Fruit fly (Drosophila melanogaster) Kc167 (cell line): Measurements from ENCODE around the gene CG5181.

Experiments
- Sin3A ChIP-seq: fragments of >200 bp; optimal IDR thresholded peaks from 2 replicates; lab custom pipeline; 2018; ENCODE audit warnings: missing external identifiers
- h ChIP-seq: fragments of >200 bp; optimal IDR thresholded peaks from 3 replicates; lab custom pipeline; 2018; ENCODE audit warnings: missing external identifiers
- insv ChIP-seq: fragments of >200 bp; optimal IDR thresholded peaks from 3 replicates; lab custom pipeline; 2018; ENCODE audit warnings: missing external identifiers
- psq ChIP-seq: fragments of >200 bp; optimal IDR thresholded peaks from 2 replicates; lab custom pipeline; 2017; ENCODE audit warnings: missing external identifiers

DNA sequence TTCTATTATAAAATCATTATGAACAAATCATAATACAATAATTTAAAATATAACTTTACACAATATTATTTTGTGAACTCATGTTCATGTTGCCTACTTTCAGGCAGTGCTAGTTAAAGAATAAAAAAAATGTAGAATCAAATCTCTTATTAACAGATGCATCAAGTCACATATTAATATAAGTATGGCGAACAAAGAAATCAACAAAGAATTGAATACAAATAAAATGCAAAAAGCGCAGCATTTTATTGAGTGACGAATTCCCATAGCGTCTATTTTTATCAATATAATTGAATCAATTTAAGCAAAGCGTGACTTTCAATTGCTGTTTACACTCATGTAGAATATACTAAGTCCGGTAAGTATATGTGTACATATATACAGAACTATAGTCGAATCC, 38.2 kb upstream of the CG5181 start:
- TF ChIP-seq psq: no peak
- no peak for TF ChIP-seq insv (lab: Kevin White, UChicago)
- TF ChIP-seq h (lab: Kevin White, UChicago): no peak
- no peak for TF ChIP-seq Sin3A
